Fruit fly (Drosophila melanogaster): ENCODE measurements around the gene Clp.

Clp gene

DNA sequence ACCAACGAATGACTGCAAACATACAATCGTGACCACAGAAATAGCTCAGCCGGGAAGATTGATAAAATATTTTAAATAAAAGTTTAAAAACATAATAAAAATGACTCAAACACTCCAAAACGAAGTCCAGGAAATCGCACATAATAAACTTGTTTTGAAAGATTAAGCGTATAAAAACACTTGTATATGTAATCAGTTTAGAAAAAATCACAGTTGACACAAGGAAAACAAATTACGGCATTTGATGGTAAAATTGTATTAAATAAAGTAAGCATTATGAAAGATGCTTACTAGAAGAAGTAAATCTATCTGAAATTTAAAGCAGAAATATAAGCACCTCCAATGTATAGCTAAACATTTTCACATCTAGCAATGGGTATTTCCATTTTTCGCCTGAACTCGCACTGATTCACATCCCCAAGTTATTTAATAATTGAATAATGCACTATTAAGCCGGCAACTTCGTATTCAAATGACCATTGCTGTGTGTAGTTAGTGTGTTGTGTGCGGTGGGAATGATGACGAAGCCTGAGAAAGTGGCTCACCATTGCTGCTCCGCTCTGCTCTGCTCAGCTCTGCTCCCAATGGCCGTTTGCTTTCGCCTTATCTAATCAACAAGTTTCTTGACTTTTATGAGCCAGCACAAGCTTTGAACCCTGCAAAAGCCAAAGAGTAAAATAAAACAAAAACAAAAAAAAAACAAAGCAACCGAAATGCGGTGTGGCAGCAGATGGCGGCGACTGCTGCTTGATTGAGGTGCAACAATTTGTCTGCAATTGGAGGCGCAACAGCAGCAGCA is 27.6 kb downstream of the Clp start:
- peak; percentile 75 for TF ChIP-seq noc (tag; optimal IDR thresholded peaks at IDR 0.05)

DNA sequence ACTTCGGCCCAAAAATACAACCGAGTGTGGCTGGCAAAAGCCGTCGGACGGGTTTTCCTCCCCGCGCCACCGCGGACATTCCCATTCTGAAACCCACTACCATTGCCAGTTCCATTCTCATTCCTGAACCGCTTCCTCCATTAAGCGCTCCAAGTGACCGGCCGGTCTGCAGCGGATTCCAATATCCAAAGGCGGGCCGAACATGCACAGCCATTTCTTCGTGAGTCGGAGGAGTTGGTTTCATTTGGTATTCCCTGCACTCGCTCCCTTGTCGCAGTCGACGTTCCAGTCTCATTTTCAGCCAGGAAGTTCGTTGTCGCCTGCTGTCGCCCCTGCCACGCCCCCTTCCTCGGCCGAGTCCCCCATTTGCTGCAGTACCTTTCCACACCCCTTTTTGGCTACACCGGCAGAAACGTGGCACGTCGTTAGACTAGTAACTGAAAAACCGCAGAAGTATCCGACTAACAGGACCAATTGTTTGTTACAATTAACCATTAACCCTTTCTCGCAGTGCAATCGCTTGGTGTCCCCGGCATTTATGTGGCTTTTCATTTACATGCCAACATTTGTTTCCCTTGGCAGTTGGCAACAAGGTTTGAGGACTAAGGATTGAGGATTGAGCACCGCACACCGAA is 28.3 kb downstream of the Clp start:
- no peak for TF ChIP-seq noc (tag; optimal IDR thresholded peaks at IDR 0.05)

DNA sequence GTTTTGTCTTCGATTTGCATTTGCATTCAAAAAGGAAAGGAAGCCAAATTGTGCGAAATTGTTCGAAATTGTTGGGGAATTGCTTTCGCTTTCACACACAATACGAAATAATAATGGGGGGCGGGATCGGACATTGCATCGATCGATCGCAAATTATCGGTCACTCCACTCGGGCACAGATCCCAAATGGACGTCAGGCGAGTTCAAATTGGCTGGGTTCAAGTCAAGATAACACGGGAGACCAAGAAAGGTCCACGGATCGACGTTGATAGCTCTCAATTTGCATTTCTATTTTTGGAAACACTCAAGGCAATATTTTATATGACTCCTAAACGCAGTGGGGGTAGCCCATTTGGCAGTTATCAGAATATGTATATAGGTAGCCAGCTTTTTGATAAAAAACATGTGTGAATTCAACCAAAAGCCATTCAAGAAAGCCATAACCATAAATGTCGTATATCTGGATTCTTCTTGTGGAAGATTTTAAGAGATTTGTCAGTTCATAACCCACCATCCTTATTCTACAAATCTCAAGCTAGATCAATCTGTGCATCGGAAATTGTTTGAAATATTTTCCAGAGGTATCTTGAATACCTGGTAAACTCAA is 29.5 kb downstream of the Clp start:
- no peak for TF ChIP-seq noc (tag; optimal IDR thresholded peaks at IDR 0.05)

DNA sequence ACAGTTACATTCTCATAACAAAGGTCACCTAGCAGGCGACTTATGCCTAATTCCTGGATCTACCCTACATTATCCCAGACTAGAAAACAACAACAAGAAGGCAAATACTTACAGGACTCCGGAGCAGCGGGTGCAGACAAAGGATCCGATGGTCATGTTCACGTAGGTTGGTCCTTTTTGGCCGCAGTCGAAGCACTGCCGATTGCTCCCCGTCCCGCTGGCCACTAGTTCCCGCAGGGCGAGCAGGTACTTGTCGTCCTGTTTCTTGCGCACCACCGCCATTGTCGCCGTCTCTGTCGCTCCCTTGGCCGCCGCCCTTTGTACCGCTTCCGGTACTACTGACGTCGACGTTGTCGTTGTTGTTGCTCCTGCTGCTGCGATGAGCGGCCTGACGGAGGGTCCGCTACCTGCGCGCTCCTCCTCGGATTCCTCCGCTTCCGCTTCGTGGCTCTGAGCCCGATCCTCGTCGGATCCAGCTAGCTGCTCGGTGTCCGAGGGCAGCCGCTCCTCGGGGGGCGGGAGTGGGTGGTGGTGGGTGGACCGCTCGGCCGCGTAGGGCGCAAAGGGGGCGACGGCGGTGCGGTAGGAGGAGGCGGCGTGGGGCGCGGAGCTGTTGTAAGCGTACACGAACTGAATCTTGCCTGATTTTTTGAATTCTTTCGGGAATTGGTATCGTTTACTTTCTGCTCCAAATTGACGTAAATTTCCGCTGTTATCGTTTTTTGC is 30.2 kb downstream of the Clp start:
- TF ChIP-seq noc (tag; optimal IDR thresholded peaks at IDR 0.05) = no peak

DNA sequence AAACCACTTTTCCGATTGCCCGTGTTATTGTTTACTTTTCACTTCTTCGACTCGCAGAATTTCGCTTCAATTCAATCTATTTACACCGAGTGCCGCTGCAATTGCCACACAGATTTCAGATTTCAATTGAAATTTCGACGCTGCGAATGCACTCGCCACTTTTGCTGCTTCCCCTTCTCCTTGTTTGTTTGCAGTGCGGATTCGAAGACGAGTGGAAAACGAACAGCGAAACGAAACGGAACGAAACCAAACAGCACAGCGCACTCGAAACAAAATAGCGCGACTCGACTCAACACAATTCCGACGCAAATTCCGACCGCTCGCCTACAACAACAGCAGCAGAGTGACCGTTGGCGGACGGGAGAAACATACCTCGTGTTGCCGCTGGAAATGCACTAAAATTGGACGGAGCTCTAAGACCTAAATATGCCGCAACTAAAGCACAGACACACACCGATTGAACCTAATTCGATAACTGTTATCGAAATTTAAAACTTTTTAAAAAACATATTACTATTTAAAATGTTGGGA is 31.0 kb downstream of the Clp start, which contains the start of gene drongo:
Gene drongo (minus strand): TSS at position 345 of the 531 bp plus-strand sequence.
- TF ChIP-seq noc (tag; optimal IDR thresholded peaks at IDR 0.05) = peak; percentile 36

DNA sequence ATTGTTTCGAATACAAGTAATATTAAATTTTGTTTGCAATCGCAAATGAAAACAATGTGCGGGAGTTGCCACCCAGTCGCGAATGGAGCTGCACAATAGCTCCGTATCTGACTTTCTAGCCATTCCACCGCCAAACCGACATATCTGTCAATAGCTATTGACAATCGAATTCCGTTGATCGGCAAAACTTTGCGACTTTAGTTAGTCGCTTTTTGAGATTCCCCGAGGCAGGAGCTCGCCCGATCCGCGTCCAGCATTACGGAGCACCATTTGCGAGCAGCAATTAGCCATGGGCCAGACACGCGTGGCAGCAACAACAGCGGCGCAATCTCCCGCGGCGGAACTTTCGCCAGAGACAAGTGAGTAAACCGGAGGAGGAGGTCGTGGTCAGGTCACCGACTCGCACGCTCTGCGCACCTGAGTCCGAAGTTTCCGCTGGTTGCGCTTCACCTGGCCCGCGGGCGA is 32.9 kb downstream of the Clp start, which contains the start of the genes CG4291 and kraken:
Gene CG4291 (minus strand): TSS at position 84 of the 465 bp plus-strand sequence.
Gene kraken (plus strand): TSS at position 122 of the 465 bp plus-strand sequence.
- peak; percentile 59 for TF ChIP-seq noc (tag; optimal IDR thresholded peaks at IDR 0.05)

DNA sequence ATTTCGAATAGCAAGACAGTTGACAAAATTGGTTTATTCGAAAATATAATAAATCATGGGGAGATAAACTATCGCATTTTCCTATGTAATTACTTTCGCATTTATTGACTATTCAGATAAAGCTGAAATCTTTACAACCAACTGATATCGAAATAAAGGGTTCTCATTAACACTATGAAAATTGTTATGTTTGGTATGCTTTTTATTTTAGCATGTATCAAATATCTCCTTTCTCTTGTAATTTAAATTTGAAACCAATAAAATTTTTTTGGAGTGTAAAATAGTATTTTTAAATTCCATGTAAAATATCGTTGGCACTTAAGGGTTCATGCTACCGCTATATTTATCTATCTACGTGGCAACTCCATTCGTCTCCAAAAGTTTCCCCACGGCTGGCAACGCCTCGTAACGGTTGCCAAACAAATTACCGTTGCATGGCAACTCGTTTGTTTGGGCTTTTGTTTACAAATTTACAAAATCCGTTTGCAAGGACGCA is 35.3 kb downstream of the Clp start, which contains the start of gene CG13949:
Gene CG13949 (plus strand): TSS at position 286 of the 496 bp plus-strand sequence.
- TF ChIP-seq noc (tag; optimal IDR thresholded peaks at IDR 0.05) = peak; percentile 17

DNA sequence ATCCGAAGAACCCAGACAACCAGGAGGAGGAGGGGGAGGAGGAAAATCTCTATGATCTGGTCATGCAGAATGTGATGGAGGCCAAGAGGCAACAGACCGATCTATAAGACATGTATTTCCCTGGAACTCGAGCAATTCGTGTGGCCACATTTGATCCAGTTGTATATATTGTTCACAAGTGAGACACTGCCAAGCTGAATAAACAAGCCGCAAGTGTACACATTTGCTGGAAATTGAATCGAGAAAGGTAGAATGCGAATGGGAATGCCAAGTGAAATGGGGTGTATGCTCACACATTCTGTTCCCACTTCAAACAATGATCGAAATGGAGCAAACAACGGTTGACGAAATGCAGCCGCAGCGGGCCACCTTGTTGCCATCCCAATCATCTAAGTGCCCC is 36.2 kb downstream of the Clp start:
- TF ChIP-seq noc (tag; optimal IDR thresholded peaks at IDR 0.05) = no peak

DNA sequence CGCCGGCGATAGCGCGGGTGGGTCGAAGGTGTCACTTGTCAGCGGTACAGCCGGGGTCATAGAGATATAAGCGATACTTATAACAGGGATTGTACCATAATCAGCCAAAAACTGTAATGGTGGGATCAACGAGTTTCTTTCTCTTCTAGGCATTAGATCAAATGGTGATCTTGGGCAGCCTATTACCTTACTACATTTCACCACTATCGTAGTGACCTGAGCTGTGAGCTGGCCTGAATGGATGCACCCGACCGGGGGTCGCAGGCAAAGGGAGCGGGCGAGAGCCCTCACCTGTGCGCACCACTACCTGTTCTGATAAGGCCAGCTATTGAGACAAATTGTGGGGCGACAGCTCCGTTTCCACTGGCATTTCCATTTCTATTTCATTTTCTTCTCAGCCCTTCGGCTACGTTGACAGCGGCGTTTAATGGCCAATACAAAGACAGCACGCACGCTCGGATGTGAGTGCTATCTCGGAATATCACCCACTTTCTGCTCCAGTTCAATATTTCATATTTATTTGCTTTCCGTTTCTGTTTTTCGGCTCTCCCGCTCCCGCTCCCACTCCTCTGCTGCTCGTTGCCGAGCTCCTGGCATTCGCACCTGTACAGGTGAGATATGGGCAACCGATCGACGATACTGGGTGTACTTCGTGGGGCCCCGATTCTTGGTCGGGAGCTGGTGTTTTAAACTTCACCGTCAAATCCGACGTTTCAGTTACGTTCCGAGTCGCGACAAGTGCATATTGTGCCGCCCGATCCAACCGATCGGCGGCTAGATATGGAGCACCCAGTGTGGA is 37.1 kb downstream of the Clp start:
- peak; percentile 42 for TF ChIP-seq noc (tag; optimal IDR thresholded peaks at IDR 0.05)

DNA sequence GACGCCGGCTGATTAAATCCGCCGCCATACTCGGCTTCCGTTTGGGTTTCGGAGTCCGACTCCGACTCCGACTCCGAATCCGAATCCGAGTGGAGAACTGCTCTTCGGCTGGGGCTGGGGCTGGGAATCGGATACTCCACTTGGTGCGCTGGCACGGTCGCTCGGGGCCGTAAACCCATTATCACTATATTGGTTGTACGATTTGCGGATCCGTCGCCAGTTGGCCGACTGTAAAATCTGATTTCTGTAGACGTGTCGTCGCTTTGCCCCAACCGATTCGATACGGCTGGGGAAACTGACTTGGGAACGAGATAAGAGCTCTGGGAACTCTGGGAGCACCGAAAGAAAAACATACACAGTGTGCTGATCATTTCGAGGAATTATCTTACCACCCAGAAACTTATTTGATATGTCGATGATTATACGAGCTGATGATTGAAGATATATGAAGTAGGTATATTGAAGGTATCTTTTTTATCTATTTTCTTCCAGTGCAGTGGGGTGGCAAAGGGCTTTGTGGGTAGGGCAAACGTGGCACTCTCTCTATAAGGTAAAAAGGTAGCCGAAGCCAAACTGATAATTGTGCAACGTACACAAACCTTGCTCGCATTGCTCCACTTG is 38.2 kb downstream of the Clp start:
- peak; percentile 15 for TF ChIP-seq noc (tag; optimal IDR thresholded peaks at IDR 0.05)

DNA sequence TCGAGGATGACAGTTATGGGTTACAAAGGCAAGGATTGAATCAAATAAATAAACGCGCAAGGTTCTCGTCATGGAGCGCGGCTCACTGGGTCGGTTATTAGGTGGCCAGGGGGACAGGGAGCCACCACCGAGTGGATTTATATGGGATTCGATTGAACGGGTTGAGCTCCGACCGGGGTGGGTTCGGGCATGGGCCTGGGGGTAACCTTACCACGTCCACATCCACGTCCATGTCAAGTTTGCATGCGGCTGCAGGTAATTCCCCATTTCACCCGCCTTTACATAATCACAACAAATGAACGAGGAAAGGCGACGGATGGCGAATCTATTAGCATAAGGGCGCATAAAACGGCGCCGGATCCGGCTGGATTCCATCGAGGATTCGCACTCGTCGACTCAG is 40.1 kb downstream of the Clp start, which contains the start of gene CG13950:
Gene CG13950 (plus strand): TSS at position 301 of the 400 bp plus-strand sequence.
- TF ChIP-seq noc (tag; optimal IDR thresholded peaks at IDR 0.05) = no peak

DNA sequence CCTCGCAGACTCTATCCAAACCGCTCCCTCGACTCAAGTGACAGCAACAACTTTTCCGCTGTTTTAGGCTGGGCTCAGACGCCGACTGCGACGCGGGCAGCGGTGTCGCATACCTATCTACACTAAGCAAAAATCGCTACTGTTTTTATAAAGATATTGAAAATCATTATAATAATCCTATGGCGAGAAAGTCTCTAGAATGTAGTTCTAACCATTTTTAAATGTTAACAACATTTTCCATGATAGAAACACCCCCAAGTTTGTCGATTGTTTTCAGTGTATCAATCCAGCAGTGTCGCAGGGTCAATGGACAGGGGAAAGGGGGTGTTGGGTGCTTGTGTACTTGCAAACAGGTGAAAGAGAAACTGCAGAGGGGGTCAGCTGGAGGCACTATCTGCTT is 46.1 kb downstream of the Clp start:
- peak; percentile 96 for TF ChIP-seq noc (tag; optimal IDR thresholded peaks at IDR 0.05)

DNA sequence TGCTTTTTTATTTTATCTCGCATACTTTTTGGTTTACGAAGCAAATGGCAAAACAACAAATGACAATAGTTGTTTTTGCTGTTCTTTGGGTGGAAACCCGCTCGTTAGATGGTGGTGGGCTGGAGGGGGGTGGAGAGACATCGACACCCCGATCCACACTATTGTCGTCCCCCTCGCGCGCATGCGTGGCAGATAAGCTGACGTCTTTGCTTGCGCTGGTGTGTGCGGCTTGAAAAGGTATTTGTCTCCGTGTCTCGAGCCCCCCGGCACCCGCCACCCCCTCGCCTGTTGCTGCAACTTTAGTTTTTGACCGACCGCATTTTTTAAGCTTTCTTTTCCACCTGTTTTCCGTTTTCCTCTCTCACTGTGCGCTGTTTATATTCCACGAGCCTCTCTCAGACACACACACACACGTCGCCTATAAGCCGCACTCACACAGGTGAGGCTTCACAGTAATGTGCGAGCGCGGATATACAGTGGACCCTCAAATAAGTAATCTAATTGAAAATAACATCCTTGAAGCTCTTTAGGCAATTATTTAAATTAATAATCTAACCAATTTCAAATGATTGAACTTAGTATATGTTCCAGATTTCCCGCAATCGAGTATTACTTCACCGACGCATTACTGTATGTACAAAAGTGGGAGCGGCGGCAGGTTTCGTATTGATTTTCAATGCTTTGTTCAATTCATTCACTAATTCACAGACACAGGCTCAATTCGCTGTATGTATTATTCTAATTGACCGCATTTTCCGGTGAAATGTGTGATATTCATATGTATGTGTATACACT is 47.4 kb downstream of the Clp start:
- TF ChIP-seq noc (tag; optimal IDR thresholded peaks at IDR 0.05) = peak; percentile 94
